Worm (Caenorhabditis elegans): Measurements from ENCODE around the gene clic-1.

DNA sequence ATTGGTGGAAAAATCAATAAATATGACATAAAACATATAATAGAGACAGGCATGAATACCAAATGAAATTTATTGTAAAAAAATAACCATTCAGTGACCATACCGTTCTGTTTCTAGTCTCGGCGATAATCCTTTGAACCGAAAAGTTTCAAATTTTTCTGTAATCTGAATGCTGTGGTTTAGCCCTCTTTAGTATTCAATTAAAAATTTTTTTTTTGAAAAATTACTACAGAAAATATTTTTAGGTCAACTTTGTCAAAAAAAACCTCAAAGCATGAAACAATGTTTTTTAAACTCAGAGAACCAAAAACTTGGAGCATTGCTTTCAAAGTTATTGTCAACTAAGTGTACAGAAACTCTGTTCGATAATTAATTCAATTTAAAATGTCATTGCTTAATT is 26.2 kb downstream of the clic-1 start, which contains the start of gene ZK105.11:
- TF ChIP-seq dpl-1 (GFP tag; optimal IDR thresholded peaks at IDR 0.05) (no peak), pbrm-1 (GFP tag; IDR thresholded peaks at IDR 0.05) (no peak), F33H1.4 (GFP tag; IDR thresholded peaks at IDR 0.05) (no peak), hrde-1 (tag; optimal IDR thresholded peaks at IDR 0.05; ENCODE audit: borderline replicate concordance) (no peak), athp-1 (tag; optimal IDR thresholded peaks at IDR 0.05) (no peak), ceh-91 (GFP tag; IDR thresholded peaks at IDR 0.05) (no peak), ets-4 (GFP tag; optimal IDR thresholded peaks at IDR 0.05) (no peak), mcd-1 (GFP tag; IDR thresholded peaks at IDR 0.05) (no peak), mel-28 (tag; optimal IDR thresholded peaks at IDR 0.05; ENCODE audit: borderline replicate concordance) (no peak)
